Fruit fly (Drosophila melanogaster) whole organism, embryonic: ENCODE data around the gene CheB38c.

Experiments
- Bdp1 ChIP-seq: fragments of 200-800 bp; sonication (Bioruptor generic); optimal IDR thresholded peaks from 3 replicates; lab custom pipeline; 2016; ENCODE audit warnings: missing biosample characterization, missing genetic modification characterization
- C15 ChIP-seq: fragments of 200-800 bp; sonication (Bioruptor generic); IDR thresholded peaks from 3 replicates; pipeline ENCODE4 v1.3.6; 2022; ENCODE audit warnings: missing biosample characterization, missing genetic modification characterization
- CG10654 ChIP-seq: fragments of 200-800 bp; sonication (Bioruptor generic); optimal IDR thresholded peaks from 2 replicates; lab custom pipeline; 2016; ENCODE audit warnings: missing biosample characterization, missing genetic modification characterization
- CG10959 ChIP-seq: fragments of 200-800 bp; sonication (Bioruptor generic); IDR thresholded peaks from 2 replicates; pipeline ENCODE4 v1.3.6; 2022; ENCODE audit warnings: missing biosample characterization, missing genetic modification characterization
- CG11398 ChIP-seq: fragments of 200-800 bp; sonication (Bioruptor generic); optimal IDR thresholded peaks from 2 replicates; lab custom pipeline; 2016; ENCODE audit warnings: missing biosample characterization, missing genetic modification characterization
- CG12071 ChIP-seq: fragments of 200-800 bp; sonication (Bioruptor generic); optimal IDR thresholded peaks from 3 replicates; lab custom pipeline; 2018; ENCODE audit warnings: missing biosample characterization, mild to moderate bottlenecking, missing genetic modification characterization
- CG13624 ChIP-seq: fragments of 200-800 bp; sonication (Bioruptor generic); optimal IDR thresholded peaks from 2 replicates; lab custom pipeline; 2016; ENCODE audit warnings: missing biosample characterization, missing genetic modification characterization
- CG14667 ChIP-seq: fragments of 200-800 bp; sonication (Bioruptor generic); IDR thresholded peaks from 2 replicates; pipeline ENCODE4 v1.3.6; 2022; ENCODE audit warnings: missing biosample characterization, missing genetic modification characterization
- CG15479 ChIP-seq: fragments of 200-800 bp; sonication (Bioruptor generic); optimal IDR thresholded peaks from 3 replicates; lab custom pipeline; 2019; ENCODE audit warnings: missing biosample characterization, mild to moderate bottlenecking, missing genetic modification characterization, moderate library complexity
- CG17612 ChIP-seq: fragments of 200-800 bp; sonication (Bioruptor generic); IDR thresholded peaks from 2 replicates; pipeline ENCODE4 v1.3.6; 2022; ENCODE audit warnings: missing biosample characterization, missing genetic modification characterization
- CG18599 ChIP-seq: fragments of 200-800 bp; sonication (Bioruptor generic); optimal IDR thresholded peaks from 3 replicates; lab custom pipeline; 2017; ENCODE audit warnings: missing biosample characterization, missing genetic modification characterization, mild to moderate bottlenecking, moderate library complexity, missing genetic modification reagents
- CG30431 ChIP-seq: fragments of 200-800 bp; sonication (Bioruptor generic); optimal IDR thresholded peaks from 2 replicates; lab custom pipeline; 2017; ENCODE audit warnings: missing biosample characterization, missing genetic modification characterization
- CG3281 ChIP-seq: fragments of 200-800 bp; sonication (Bioruptor generic); optimal IDR thresholded peaks from 3 replicates; lab custom pipeline; 2017; ENCODE audit warnings: missing biosample characterization, mild to moderate bottlenecking, missing genetic modification characterization
- CG34422 ChIP-seq: fragments of 200-800 bp; sonication (Bioruptor generic); IDR thresholded peaks from 3 replicates; pipeline ENCODE4 v1.3.6; 2022; ENCODE audit warnings: missing biosample characterization, missing genetic modification characterization
- CG4328 ChIP-seq: fragments of 200-800 bp; sonication (Bioruptor generic); optimal IDR thresholded peaks from 3 replicates; lab custom pipeline; 2017; ENCODE audit warnings: missing biosample characterization, missing genetic modification reagents, missing genetic modification characterization
- CG6175 ChIP-seq: fragments of 200-800 bp; sonication (Bioruptor generic); IDR thresholded peaks from 3 replicates; pipeline ENCODE4 v1.3.6; 2022; ENCODE audit warnings: missing biosample characterization, missing genetic modification characterization
- CG6813 ChIP-seq: fragments of 200-800 bp; sonication (Bioruptor generic); optimal IDR thresholded peaks from 2 replicates; lab custom pipeline; 2017; ENCODE audit warnings: missing biosample characterization, missing genetic modification characterization, mild to moderate bottlenecking, moderate library complexity, missing genetic modification reagents
- CG8089 ChIP-seq: fragments of 200-800 bp; sonication (Bioruptor generic); optimal IDR thresholded peaks from 3 replicates; lab custom pipeline; 2016; ENCODE audit warnings: missing biosample characterization, missing genetic modification characterization
- Drgx ChIP-seq: fragments of 200-800 bp; sonication (Bioruptor generic); IDR thresholded peaks from 2 replicates; pipeline ENCODE4 v1.3.6; 2022; ENCODE audit warnings: missing biosample characterization, missing genetic modification characterization
- H15 ChIP-seq: fragments of 200-800 bp; sonication (Bioruptor generic); IDR thresholded peaks from 3 replicates; pipeline ENCODE4 v1.3.6; 2022; ENCODE audit warnings: missing biosample characterization, missing genetic modification characterization
- Med ChIP-seq: fragments of 200-800 bp; sonication (Bioruptor generic); peaks from one replicate; lab custom pipeline; 2016; ENCODE audit warnings: missing biosample characterization, missing genetic modification characterization, mild to moderate bottlenecking, inconsistent platforms, moderate library complexity
- NC2α ChIP-seq: fragments of 200-800 bp; sonication (Bioruptor generic); optimal IDR thresholded peaks from 2 replicates; lab custom pipeline; 2016; ENCODE audit warnings: missing biosample characterization, missing genetic modification characterization
- Nf-YA ChIP-seq: fragments of 200-800 bp; sonication (Bioruptor generic); IDR thresholded peaks from 2 replicates; pipeline ENCODE4 v1.3.6; 2022; ENCODE audit warnings: missing biosample characterization, missing genetic modification characterization
- Nf-YB ChIP-seq: fragments of 200-800 bp; sonication (Bioruptor generic); optimal IDR thresholded peaks from 3 replicates; lab custom pipeline; 2019; ENCODE audit warnings: missing biosample characterization, mild to moderate bottlenecking, missing genetic modification characterization, moderate library complexity
- NfI ChIP-seq: fragments of 200-800 bp; sonication (Bioruptor generic); optimal IDR thresholded peaks from 3 replicates; lab custom pipeline; 2018; ENCODE audit warnings: missing biosample characterization, mild to moderate bottlenecking, missing genetic modification characterization, moderate library complexity
- Oli ChIP-seq: fragments of 200-800 bp; sonication (Bioruptor generic); optimal IDR thresholded peaks from 2 replicates; lab custom pipeline; 2018; ENCODE audit warnings: missing biosample characterization, mild to moderate bottlenecking, missing genetic modification characterization, moderate library complexity
- Opbp ChIP-seq: fragments of 200-800 bp; sonication (Bioruptor generic); IDR thresholded peaks from 3 replicates; pipeline ENCODE4 v1.3.6; 2022; ENCODE audit warnings: missing biosample characterization, missing genetic modification characterization; ENCODE audit not compliant: partially characterized antibody
- Rfx ChIP-seq: fragments of 200-800 bp; sonication (Bioruptor generic); IDR thresholded peaks from 2 replicates; pipeline ENCODE4 v1.3.6; 2022; ENCODE audit warnings: missing biosample characterization, missing genetic modification characterization
- Side ChIP-seq: fragments of 200-800 bp; sonication (Bioruptor generic); optimal IDR thresholded peaks from 2 replicates; lab custom pipeline; 2016; ENCODE audit warnings: missing biosample characterization, missing genetic modification characterization
- Sox102F ChIP-seq: fragments of 200-800 bp; sonication (Bioruptor generic); optimal IDR thresholded peaks from 2 replicates; lab custom pipeline; 2018; ENCODE audit warnings: missing biosample characterization, mild to moderate bottlenecking, missing genetic modification characterization, moderate library complexity
- chif ChIP-seq, 2 experiments: fragments of 200-800 bp; sonication (Bioruptor generic); optimal IDR thresholded peaks; 3 replicates each; lab custom pipeline; 2016; ENCODE audit warnings: missing biosample characterization in 2 of 2, missing genetic modification characterization in 2 of 2
- chinmo ChIP-seq: fragments of 200-800 bp; sonication (Bioruptor generic); IDR thresholded peaks from 4 replicates; pipeline ENCODE4 v1.3.6; 2022; ENCODE audit warnings: missing biosample characterization, missing genetic modification characterization; ENCODE audit not compliant: partially characterized antibody
- chm ChIP-seq: fragments of 200-800 bp; sonication (Bioruptor generic); IDR thresholded peaks from 2 replicates; pipeline ENCODE4 v1.3.6; 2022; ENCODE audit warnings: missing biosample characterization, missing genetic modification characterization
- ci ChIP-seq: fragments of 200-800 bp; sonication (Bioruptor generic); IDR thresholded peaks from 3 replicates; pipeline ENCODE4 v1.3.6; 2022; ENCODE audit warnings: missing biosample characterization, missing genetic modification characterization
- da ChIP-seq: fragments of 200-800 bp; sonication (Bioruptor generic); optimal IDR thresholded peaks from 2 replicates; lab custom pipeline; 2016; ENCODE audit warnings: missing biosample characterization, missing genetic modification characterization
- esg ChIP-seq: fragments of 200-800 bp; sonication (Bioruptor generic); conservative IDR thresholded peaks from 2 replicates; pipeline ENCODE4 v1.3.6; 2022; ENCODE audit warnings: missing biosample characterization, missing genetic modification characterization
- gsb ChIP-seq: fragments of 200-800 bp; sonication (Bioruptor generic); IDR thresholded peaks from 2 replicates; pipeline ENCODE4 v1.3.6; 2022; ENCODE audit warnings: missing biosample characterization, missing genetic modification characterization
- hkb ChIP-seq, 2 experiments: fragments of 200-800 bp in 1 of 2; fragments of >200 bp in 1 of 2; sonication (Bioruptor generic) in 1 of 2; IDR thresholded peaks in 1 of 2; optimal IDR thresholded peaks in 1 of 2; 2 replicates each; pipeline versions ENCODE4 v1.3.6 to Lab custom; 2017 to 2022; ENCODE audit warnings: missing biosample characterization in 1 of 2, missing genetic modification characterization in 1 of 2
- lola ChIP-seq, 3 experiments: fragments of >200 bp in 2 of 3; fragments of 200-800 bp in 1 of 3; sonication (Bioruptor generic) in 1 of 3; optimal IDR thresholded peaks; 2 replicates each; lab custom pipeline; 2017 to 2019; ENCODE audit warnings: missing biosample characterization in 3 of 3, missing genetic modification characterization in 3 of 3, mild to moderate bottlenecking in 1 of 3, moderate library complexity in 1 of 3
- maf-S ChIP-seq: fragments of 200-800 bp; sonication (Bioruptor generic); optimal IDR thresholded peaks from 2 replicates; lab custom pipeline; 2016; ENCODE audit warnings: missing biosample characterization, missing genetic modification characterization
- odd ChIP-seq: fragments of 200-800 bp; sonication (Bioruptor generic); optimal IDR thresholded peaks from 2 replicates; lab custom pipeline; 2017; ENCODE audit warnings: missing biosample characterization, mild to moderate bottlenecking, missing genetic modification characterization
- pan ChIP-seq, 4 experiments: fragments of >200 bp in 3 of 4; fragments of 200-800 bp in 1 of 4; sonication (Bioruptor generic) in 1 of 4; optimal IDR thresholded peaks in 3 of 4; IDR thresholded peaks in 1 of 4; 2 replicates each; pipeline versions ENCODE4 v1.3.6 to Lab custom; 2017 to 2022; ENCODE audit warnings: missing biosample characterization in 2 of 4, missing genetic modification characterization in 2 of 4, mixed read lengths in 1 of 4
- psq ChIP-seq: fragments of 200-800 bp; sonication (Bioruptor generic); optimal IDR thresholded peaks from 2 replicates; lab custom pipeline; 2017; ENCODE audit warnings: missing biosample characterization, missing genetic modification characterization
- sens-2 ChIP-seq: fragments of 200-800 bp; sonication (Bioruptor generic); IDR thresholded peaks from 2 replicates; pipeline ENCODE4 v1.3.6; 2022; ENCODE audit warnings: missing biosample characterization, missing genetic modification characterization
- shn ChIP-seq: fragments of 200-800 bp; sonication (Bioruptor generic); optimal IDR thresholded peaks from 3 replicates; lab custom pipeline; 2016; ENCODE audit warnings: missing biosample characterization, missing genetic modification characterization
- so ChIP-seq: fragments of 200-800 bp; sonication (Bioruptor generic); IDR thresholded peaks from 3 replicates; pipeline ENCODE4 v1.3.6; 2022; ENCODE audit warnings: missing biosample characterization, missing genetic modification characterization
- wek ChIP-seq: fragments of 200-800 bp; sonication (Bioruptor generic); optimal IDR thresholded peaks from 3 replicates; lab custom pipeline; 2018; ENCODE audit warnings: missing biosample characterization, mild to moderate bottlenecking, missing genetic modification characterization, moderate library complexity

Gene CheB38c

dm6 chr2L:20849000-20849399 is 28.3 kb upstream of the CheB38c start, which contains the start of gene CG14402:
Gene CG14402 (plus strand): TSS chr2L:20849300.
- no peak for TF ChIP-seq esg (GFP tag; lab: Robert Waterston, UW)
- no peak for TF ChIP-seq pan (optimal IDR thresholded peaks at IDR 0.05; lab: Kevin White, UChicago)
- no peak for TF ChIP-seq pan (GFP tag; optimal IDR thresholded peaks at IDR 0.05 in 1 of 2, IDR thresholded peaks at IDR 0.05 in 1 of 2)
- TF ChIP-seq Nf-YA, result no peak
- no peak for TF ChIP-seq CG13624
- TF ChIP-seq da (GFP tag; lab: Kevin White, UChicago), result no peak
- TF ChIP-seq hkb (optimal IDR thresholded peaks at IDR 0.05; lab: Kevin White, UChicago), result no peak
- no peak for TF ChIP-seq hkb (GFP tag; IDR thresholded peaks at IDR 0.05; lab: Robert Waterston, UW)
- TF ChIP-seq Bdp1, result no peak
- TF ChIP-seq CG6175, result no peak
- no peak for TF ChIP-seq Oli (tag; lab: Kevin White, UChicago)
- no peak for TF ChIP-seq chif (GFP tag; optimal IDR thresholded peaks at IDR 0.05; lab: Kevin White, UChicago)

- TF ChIP-seq CG14667 (GFP tag; lab: Robert Waterston, UW), result no peak
- no peak for TF ChIP-seq CG10959 (GFP tag; lab: Robert Waterston, UW)
- TF ChIP-seq sens-2, result no peak
- peak; percentile 5 for TF ChIP-seq Sox102F (GFP tag; lab: Kevin White, UChicago)
- peak; percentile 19 for TF ChIP-seq Med (GFP tag; lab: Kevin White, UChicago)
- peak; percentile 49; the same call in 1 of the 2 replicates for TF ChIP-seq Drgx (GFP tag; lab: Robert Waterston, UW)
- TF ChIP-seq ci, result 0 out of 3 replicates have a peak, but pooled peaks have one; percentile 9
Measured at dm6 chr2L:20844381-20844780, 23.7 kb upstream of the CheB38c start.

- no peak for TF ChIP-seq psq (GFP tag; lab: Kevin White, UChicago)
- no peak for TF ChIP-seq CG30431 (GFP tag; lab: Kevin White, UChicago)
- no peak for TF ChIP-seq NC2α (GFP tag; lab: Kevin White, UChicago)
- no peak for TF ChIP-seq wek (GFP tag; lab: Kevin White, UChicago)
- TF ChIP-seq CG12071 (GFP tag; lab: Kevin White, UChicago), result peak; percentile 47
- TF ChIP-seq CG18599 (GFP tag; lab: Kevin White, UChicago), result peak; percentile 47
- TF ChIP-seq CG34422, result no peak
- no peak for TF ChIP-seq C15 (GFP tag; lab: Robert Waterston, UW)
- no peak for TF ChIP-seq CG11398 (GFP tag; lab: Kevin White, UChicago)
- peak; percentile 37 for TF ChIP-seq odd (GFP tag; lab: Kevin White, UChicago)
- TF ChIP-seq Rfx (GFP tag; lab: Robert Waterston, UW), result peak; percentile 51; the same call in 1 of the 2 replicates
- 0 out of 3 replicates have a peak, but pooled peaks have one; percentile 21 for TF ChIP-seq so
- 0 out of 4 replicates have a peak, but pooled peaks have one; percentile 22 for TF ChIP-seq chinmo
- TF ChIP-seq CG17612 (GFP tag; lab: Robert Waterston, UW), result 0 out of 2 replicates have a peak, but pooled peaks have one; percentile 23
- TF ChIP-seq CG10654 (GFP tag; lab: Kevin White, UChicago), result no peak
- no peak for TF ChIP-seq maf-S (GFP tag; lab: Kevin White, UChicago)
- TF ChIP-seq Nf-YB (GFP tag; lab: Kevin White, UChicago), result no peak
- peak; percentile 16 for TF ChIP-seq CG4328 (GFP tag; lab: Kevin White, UChicago)
- TF ChIP-seq CG6813, result peak; percentile 57
- peak; percentile 10 for TF ChIP-seq NfI (GFP tag; lab: Kevin White, UChicago)
- TF ChIP-seq CG8089 (GFP tag; lab: Kevin White, UChicago), result no peak
- no peak for TF ChIP-seq gsb
- TF ChIP-seq CG15479 (GFP tag; lab: Kevin White, UChicago), result no peak
- TF ChIP-seq chm (GFP tag; lab: Robert Waterston, UW), result no peak; the same call in 1 of the 2 replicates
- peak; percentile 56 for TF ChIP-seq CG3281 (GFP tag; lab: Kevin White, UChicago)
- no peak for TF ChIP-seq Side (GFP tag; lab: Kevin White, UChicago)
- no peak for TF ChIP-seq shn (GFP tag; lab: Kevin White, UChicago)
- TF ChIP-seq lola (GFP tag; optimal IDR thresholded peaks at IDR 0.05; lab: Kevin White, UChicago), result no peak
- TF ChIP-seq Opbp, result no peak
- no peak for TF ChIP-seq H15 (GFP tag; lab: Robert Waterston, UW)
Measured at dm6 chr2L:20840462-20841038, 19.9 kb upstream of the CheB38c start, which contains the start of gene CG31676. Gene CG31676 (plus strand): TSS chr2L:20840750.
